Worm (Caenorhabditis elegans) whole organism, late embryonic: Measurements from ENCODE around the gene F25D1.3.

ENCODE experiments used
- Y22D7AL.16 ChIP-seq: sonication (generic microtip); optimal IDR thresholded peaks from 2 replicates; lab custom pipeline; 2016; ENCODE audit warnings: missing genetic modification characterization, missing compliant biosample characterization
- ceh-14 ChIP-seq: sonication (generic microtip); optimal IDR thresholded peaks from 2 replicates; lab custom pipeline; 2016; ENCODE audit warnings: missing genotype, missing genetic modification characterization, missing compliant biosample characterization
- ceh-18 ChIP-seq: sonication (generic microtip); optimal IDR thresholded peaks from 2 replicates; lab custom pipeline; 2016; ENCODE audit warnings: missing genetic modification characterization, missing compliant biosample characterization
- ceh-2 ChIP-seq: sonication (generic microtip); optimal IDR thresholded peaks from 2 replicates; lab custom pipeline; 2016; ENCODE audit warnings: missing genotype, missing genetic modification characterization, missing compliant biosample characterization
- che-1 ChIP-seq: sonication (generic microtip); optimal IDR thresholded peaks from 2 replicates; lab custom pipeline; 2016; ENCODE audit warnings: mild to moderate bottlenecking, missing genetic modification characterization, missing compliant biosample characterization
- elt-2 ChIP-seq: sonication (generic microtip); optimal IDR thresholded peaks from 2 replicates; lab custom pipeline; 2016; ENCODE audit warnings: missing genetic modification reagents, missing genetic modification characterization, missing compliant biosample characterization
- hlh-8 ChIP-seq: sonication (generic microtip); optimal IDR thresholded peaks from 2 replicates; lab custom pipeline; 2016; ENCODE audit warnings: missing genotype, missing genetic modification characterization, missing compliant biosample characterization
- madf-2 ChIP-seq: sonication (generic microtip); optimal IDR thresholded peaks from 2 replicates; lab custom pipeline; 2017; ENCODE audit warnings: missing genetic modification characterization, missing compliant biosample characterization
- nfya-1 ChIP-seq: sonication (generic microtip); optimal IDR thresholded peaks from 2 replicates; lab custom pipeline; 2017; ENCODE audit warnings: missing genetic modification characterization, mild to moderate bottlenecking, missing compliant biosample characterization, antibody characterized with exemption, moderate library complexity
- pat-9 ChIP-seq: fragments of 200-800 bp; sonication (Bioruptor generic); optimal IDR thresholded peaks from 2 replicates; lab custom pipeline; 2018; ENCODE audit warnings: mild to moderate bottlenecking, missing genetic modification characterization, moderate library complexity, missing compliant biosample characterization
- pax-1 ChIP-seq: fragments of 150-350 bp; optimal IDR thresholded peaks from 2 replicates; lab custom pipeline; 2014; ENCODE audit warnings: missing biosample characterization, missing genetic modification characterization
- ref-2 ChIP-seq: sonication (generic microtip); optimal IDR thresholded peaks from 2 replicates; lab custom pipeline; 2016; ENCODE audit warnings: missing genetic modification characterization, missing compliant biosample characterization
- unc-42 ChIP-seq: sonication (generic microtip); optimal IDR thresholded peaks from 2 replicates; lab custom pipeline; 2016; ENCODE audit warnings: missing genotype, missing genetic modification characterization, missing compliant biosample characterization
- unc-86 ChIP-seq: sonication (generic microtip); optimal IDR thresholded peaks from 2 replicates; lab custom pipeline; 2016; ENCODE audit warnings: missing genetic modification characterization, missing compliant biosample characterization
- zip-5 ChIP-seq: sonication (generic microtip); optimal IDR thresholded peaks from 2 replicates; lab custom pipeline; 2016; ENCODE audit warnings: missing genetic modification characterization, missing compliant biosample characterization
- ztf-16 ChIP-seq: sonication (generic microtip); optimal IDR thresholded peaks from 2 replicates; lab custom pipeline; 2017; ENCODE audit warnings: missing genetic modification characterization, missing compliant biosample characterization

F25D1.3 gene

ce11 chrV:10578938-10579337 is 50.4 kb downstream of the F25D1.3 start, which contains the start of the genes erh-1 and lpd-9:
Gene erh-1 (minus strand): TSS chrV:10579141.
Gene lpd-9 (plus strand): TSS chrV:10579305.
- TF ChIP-seq che-1 (peak; percentile 26), Y22D7AL.16 (tag; lab: Kevin White, UChicago) (peak; percentile 11), ztf-16 (peak; percentile 29), nfya-1 (tag; lab: Kevin White, UChicago) (peak; percentile 44), hlh-8 (no peak), elt-2 (tag; lab: Kevin White, UChicago) (peak; percentile 68), madf-2 (tag; lab: Kevin White, UChicago) (no peak), ceh-18 (tag; lab: Kevin White, UChicago) (peak; percentile 20), pat-9 (tag; lab: Kevin White, UChicago) (no peak), unc-86 (tag; lab: Kevin White, UChicago) (peak; percentile 23), ref-2 (tag; lab: Kevin White, UChicago) (peak; percentile 25), pax-1 (tag; lab: Kevin White, UChicago) (peak; percentile 12), ceh-14 (tag; lab: Kevin White, UChicago) (peak; percentile 43), ceh-2 (tag; lab: Kevin White, UChicago) (peak; percentile 37), unc-42 (tag; lab: Kevin White, UChicago) (peak; percentile 15), zip-5 (tag; lab: Kevin White, UChicago) (peak; percentile 8)
